Worm (Caenorhabditis elegans): ENCODE results near the gene B0001.2.

ce11 chrIV:12111477-12111876 is 39.3 kb downstream of the B0001.2 start, which contains the start of gene dlc-2:
- no peak for TF ChIP-seq unc-62 (GFP tag; optimal IDR thresholded peaks at IDR 0.05)
- no peak for TF ChIP-seq snpc-4 (tag; optimal IDR thresholded peaks at IDR 0.05)

Measured in whole organism, L3 larva.